Fruit fly (Drosophila melanogaster) S2 (cell line): ENCODE results near the gene CG6409.

Experiments
- CG8478 ChIP-seq: fragments of >200 bp; optimal IDR thresholded peaks from 2 replicates; lab custom pipeline; 2018
- CTCF ChIP-seq, 2 experiments: fragments of >200 bp; optimal IDR thresholded peaks; 2 replicates each; lab custom pipeline; 2018

dm6 chr3L:10893156-10893784 is 11.1 kb upstream of the CG6409 start:
- TF ChIP-seq CG8478 (lab: Kevin White, UChicago) (no peak), CTCF (optimal IDR thresholded peaks at IDR 0.05; lab: Kevin White, UChicago) (no peak)
